Worm (Caenorhabditis elegans) whole organism, late embryonic: ENCODE data around the gene sut-1.

Source experiments
- C38D4.7 ChIP-seq: fragments of 200-800 bp; sonication (Bioruptor generic); optimal IDR thresholded peaks from 2 replicates; lab custom pipeline; 2018; ENCODE audit warnings: mild to moderate bottlenecking, missing genetic modification characterization, moderate library complexity, missing compliant biosample characterization
- F13H6.1 ChIP-seq: sonication (generic microtip); optimal IDR thresholded peaks from 2 replicates; lab custom pipeline; 2016; ENCODE audit warnings: missing genetic modification characterization, missing compliant biosample characterization
- K02D7.2 ChIP-seq: sonication (generic microtip); optimal IDR thresholded peaks from 2 replicates; lab custom pipeline; 2017; ENCODE audit warnings: mild to moderate bottlenecking, missing genetic modification characterization, missing compliant biosample characterization
- K09A11.1 ChIP-seq: sonication (generic microtip); optimal IDR thresholded peaks from 2 replicates; lab custom pipeline; 2017; ENCODE audit warnings: antibody characterized with exemption, mild to moderate bottlenecking, missing genetic modification characterization, missing compliant biosample characterization; ENCODE audit not compliant: insufficient read depth
- T23F11.4 ChIP-seq: fragments of 200-800 bp; sonication (Bioruptor generic); optimal IDR thresholded peaks from 2 replicates; lab custom pipeline; 2018; ENCODE audit warnings: mild to moderate bottlenecking, missing genetic modification characterization, missing compliant biosample characterization
- Y22D7AL.16 ChIP-seq: sonication (generic microtip); optimal IDR thresholded peaks from 2 replicates; lab custom pipeline; 2016; ENCODE audit warnings: missing genetic modification characterization, missing compliant biosample characterization
- ahr-1 ChIP-seq: sonication (generic microtip); optimal IDR thresholded peaks from 2 replicates; lab custom pipeline; 2016; ENCODE audit warnings: missing genetic modification characterization, missing compliant biosample characterization
- ama-1 ChIP-seq: fragments of 150-350 bp; optimal IDR thresholded peaks from 2 replicates; lab custom pipeline; 2014
- ceh-14 ChIP-seq: sonication (generic microtip); optimal IDR thresholded peaks from 2 replicates; lab custom pipeline; 2016; ENCODE audit warnings: missing genotype, missing genetic modification characterization, missing compliant biosample characterization
- ceh-18 ChIP-seq: sonication (generic microtip); optimal IDR thresholded peaks from 2 replicates; lab custom pipeline; 2016; ENCODE audit warnings: missing genetic modification characterization, missing compliant biosample characterization
- ceh-24 ChIP-seq: sonication (generic microtip); optimal IDR thresholded peaks from 2 replicates; lab custom pipeline; 2016; ENCODE audit warnings: mild to moderate bottlenecking, missing genetic modification characterization, missing compliant biosample characterization
- ceh-30 ChIP-seq: fragments of 150-350 bp; optimal IDR thresholded peaks from 2 replicates; lab custom pipeline; 2014; ENCODE audit warnings: missing biosample characterization, missing genetic modification characterization
- ceh-48 ChIP-seq: sonication (generic microtip); optimal IDR thresholded peaks from 2 replicates; lab custom pipeline; 2016; ENCODE audit warnings: missing genetic modification characterization, inconsistent platforms, missing compliant biosample characterization
- ceh-6 ChIP-seq: fragments of 200-800 bp; sonication (Bioruptor generic); optimal IDR thresholded peaks from 2 replicates; lab custom pipeline; 2018; ENCODE audit warnings: mild to moderate bottlenecking, missing genetic modification characterization, missing compliant biosample characterization
- che-1 ChIP-seq: sonication (generic microtip); optimal IDR thresholded peaks from 2 replicates; lab custom pipeline; 2016; ENCODE audit warnings: mild to moderate bottlenecking, missing genetic modification characterization, missing compliant biosample characterization
- dve-1 ChIP-seq: sonication (generic microtip); optimal IDR thresholded peaks from 2 replicates; lab custom pipeline; 2017; ENCODE audit warnings: antibody characterized with exemption, mild to moderate bottlenecking, missing genetic modification characterization, missing compliant biosample characterization
- elt-2 ChIP-seq: sonication (generic microtip); optimal IDR thresholded peaks from 2 replicates; lab custom pipeline; 2016; ENCODE audit warnings: missing genetic modification reagents, missing genetic modification characterization, missing compliant biosample characterization
- elt-4 ChIP-seq: sonication (generic microtip); optimal IDR thresholded peaks from 2 replicates; lab custom pipeline; 2016; ENCODE audit warnings: missing genetic modification characterization, missing compliant biosample characterization
- fkh-10 ChIP-seq: fragments of 150-350 bp; optimal IDR thresholded peaks from 2 replicates; lab custom pipeline; 2014; ENCODE audit warnings: missing biosample characterization, missing genetic modification reagents, missing genetic modification characterization
- hlh-15 ChIP-seq: sonication (generic microtip); optimal IDR thresholded peaks from 2 replicates; lab custom pipeline; 2016; ENCODE audit warnings: missing genetic modification characterization, missing compliant biosample characterization
- hlh-30 ChIP-seq: sonication (generic microtip); optimal IDR thresholded peaks from 2 replicates; lab custom pipeline; 2017; ENCODE audit warnings: antibody characterized with exemption, missing genetic modification characterization, missing compliant biosample characterization; ENCODE audit not compliant: insufficient read depth
- hlh-6 ChIP-seq: sonication (generic microtip); optimal IDR thresholded peaks from 2 replicates; lab custom pipeline; 2016; ENCODE audit warnings: missing genotype, missing genetic modification characterization, missing compliant biosample characterization
- hlh-8 ChIP-seq: sonication (generic microtip); optimal IDR thresholded peaks from 2 replicates; lab custom pipeline; 2016; ENCODE audit warnings: missing genotype, missing genetic modification characterization, missing compliant biosample characterization
- lim-6 ChIP-seq: sonication (generic microtip); optimal IDR thresholded peaks from 2 replicates; lab custom pipeline; 2016; ENCODE audit warnings: missing genetic modification characterization, missing compliant biosample characterization
- lin-11 ChIP-seq: fragments of 200-800 bp; sonication (Bioruptor generic); optimal IDR thresholded peaks from 2 replicates; lab custom pipeline; 2018; ENCODE audit warnings: mild to moderate bottlenecking, missing genetic modification characterization, missing compliant biosample characterization
- mec-3 ChIP-seq: sonication (generic microtip); optimal IDR thresholded peaks from 2 replicates; lab custom pipeline; 2016; ENCODE audit warnings: borderline replicate concordance, missing genetic modification characterization, missing compliant biosample characterization
- nhr-232 ChIP-seq: sonication (generic microtip); optimal IDR thresholded peaks from 2 replicates; lab custom pipeline; 2016; ENCODE audit warnings: missing genetic modification characterization, missing compliant biosample characterization
- pax-1 ChIP-seq: fragments of 150-350 bp; optimal IDR thresholded peaks from 2 replicates; lab custom pipeline; 2014; ENCODE audit warnings: missing biosample characterization, missing genetic modification characterization
- pha-2 ChIP-seq: sonication (generic microtip); optimal IDR thresholded peaks from 2 replicates; lab custom pipeline; 2017; ENCODE audit warnings: mild to moderate bottlenecking, missing genetic modification characterization, missing compliant biosample characterization
- ref-2 ChIP-seq: sonication (generic microtip); optimal IDR thresholded peaks from 2 replicates; lab custom pipeline; 2016; ENCODE audit warnings: missing genetic modification characterization, missing compliant biosample characterization
- sdc-2 ChIP-seq: sonication (generic microtip); optimal IDR thresholded peaks from 2 replicates; lab custom pipeline; 2016; ENCODE audit warnings: missing genotype, missing genetic modification characterization, missing compliant biosample characterization
- sox-2 ChIP-seq: fragments of 200-800 bp; sonication (Bioruptor generic); IDR thresholded peaks from 2 replicates; pipeline ENCODE4 v1.3.6; 2022; ENCODE audit warnings: missing genetic modification reagents, missing genetic modification characterization, missing compliant biosample characterization
- sox-4 ChIP-seq: sonication (generic microtip); optimal IDR thresholded peaks from 2 replicates; lab custom pipeline; 2017; ENCODE audit warnings: mild to moderate bottlenecking, missing genetic modification characterization, inconsistent platforms, missing compliant biosample characterization
- syd-9 ChIP-seq: sonication (generic microtip); optimal IDR thresholded peaks from 2 replicates; lab custom pipeline; 2016; ENCODE audit warnings: mild to moderate bottlenecking, missing genetic modification characterization, moderate library complexity, missing compliant biosample characterization
- tbx-7 ChIP-seq: sonication (generic microtip); optimal IDR thresholded peaks from 2 replicates; lab custom pipeline; 2016; ENCODE audit warnings: missing genotype, missing genetic modification characterization, missing compliant biosample characterization
- ttx-3 ChIP-seq: sonication (generic microtip); optimal IDR thresholded peaks from 2 replicates; lab custom pipeline; 2016; ENCODE audit warnings: missing genetic modification reagents, missing genetic modification characterization, missing compliant biosample characterization
- unc-3 ChIP-seq, 2 experiments: fragments of 200-800 bp in 1 of 2; sonication (Bioruptor generic) in 1 of 2; sonication (generic microtip) in 1 of 2; conservative IDR thresholded peaks in 1 of 2; optimal IDR thresholded peaks in 1 of 2; 2 replicates each; pipeline versions ENCODE4 v1.3.6 to Lab custom; 2016 to 2022; ENCODE audit warnings: missing compliant biosample characterization in 2 of 2, missing genetic modification characterization in 2 of 2, missing genetic modification reagents in 1 of 2
- unc-86 ChIP-seq: sonication (generic microtip); optimal IDR thresholded peaks from 2 replicates; lab custom pipeline; 2016; ENCODE audit warnings: missing genetic modification characterization, missing compliant biosample characterization
- zip-5 ChIP-seq: sonication (generic microtip); optimal IDR thresholded peaks from 2 replicates; lab custom pipeline; 2016; ENCODE audit warnings: missing genetic modification characterization, missing compliant biosample characterization
- ztf-16 ChIP-seq: sonication (generic microtip); optimal IDR thresholded peaks from 2 replicates; lab custom pipeline; 2017; ENCODE audit warnings: missing genetic modification characterization, missing compliant biosample characterization

The sut-1 gene

DNA sequence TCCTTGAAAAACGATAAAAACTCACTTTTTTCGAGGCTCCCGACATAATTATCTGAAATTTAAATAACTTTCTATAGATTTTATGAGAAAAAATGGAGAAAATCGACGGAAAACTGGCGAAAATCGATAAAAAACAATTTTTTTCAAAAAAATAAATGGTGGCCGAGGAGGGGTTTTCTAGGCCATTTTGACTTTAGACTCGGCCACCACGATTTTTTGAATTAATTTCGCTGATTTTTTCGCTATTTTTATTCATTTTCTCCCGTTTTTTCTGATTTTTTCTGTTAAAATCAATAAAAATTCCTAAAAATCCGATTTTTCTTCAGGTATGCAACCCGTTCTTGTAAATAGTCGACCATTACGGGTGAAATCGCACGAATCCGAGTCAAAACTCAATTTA is at the start of gene sut-1, which contains the start of gene eri-3:
TSS of gene sut-1 (minus strand) at position 58 of the 400 bp plus-strand sequence.
TSS of gene eri-3 (plus strand) at position 327 of the 400 bp plus-strand sequence.
- TF ChIP-seq ceh-48: no peak
- TF ChIP-seq pha-2 (tag; lab: Kevin White, UChicago): no peak
- no peak for TF ChIP-seq lim-6
- no peak for TF ChIP-seq lin-11 (tag; lab: Kevin White, UChicago)
- no peak for TF ChIP-seq syd-9
- no peak for TF ChIP-seq F13H6.1 (tag; lab: Kevin White, UChicago)
- TF ChIP-seq K02D7.2 (tag; lab: Kevin White, UChicago): no peak
- no peak for TF ChIP-seq C38D4.7 (GFP tag; lab: Kevin White, UChicago)
- no peak for TF ChIP-seq sox-4 (tag; lab: Kevin White, UChicago)
- TF ChIP-seq sdc-2: no peak
- TF ChIP-seq dve-1 (tag; lab: Kevin White, UChicago): no peak
- no peak for TF ChIP-seq mec-3
- no peak for TF ChIP-seq hlh-6
- no peak for TF ChIP-seq pax-1 (tag; lab: Kevin White, UChicago)
- no peak for TF ChIP-seq unc-86 (tag; lab: Kevin White, UChicago)

DNA sequence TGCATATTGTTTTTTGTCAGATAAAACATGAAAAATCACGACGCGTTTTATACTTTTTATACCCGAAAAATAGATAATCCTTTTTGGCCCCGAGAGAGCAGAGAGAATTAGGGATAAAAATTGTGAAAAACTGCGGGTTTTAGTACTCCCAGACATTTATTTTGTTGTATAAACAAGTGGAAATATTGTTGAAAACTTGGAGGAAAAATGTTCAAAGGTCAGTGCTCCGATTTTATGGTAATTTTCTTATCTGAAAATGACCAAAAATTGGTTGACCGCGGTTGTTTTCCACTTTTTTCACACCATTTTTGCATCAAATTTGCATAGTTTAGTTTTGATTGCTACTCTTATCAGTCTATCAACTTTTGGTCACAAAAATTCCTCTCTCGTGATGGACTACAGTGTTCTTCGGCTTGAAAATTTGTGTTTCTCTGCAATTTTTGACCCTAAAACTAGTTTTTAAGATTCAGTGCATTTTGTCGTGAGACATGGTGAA is 49.1 kb upstream of the sut-1 start, which contains the start of gene dlhd-1:
TSS of gene dlhd-1 (minus strand) at position 51 of the 496 bp plus-strand sequence.
- TF ChIP-seq T23F11.4 (no peak), zip-5 (tag; lab: Kevin White, UChicago) (no peak), ceh-6 (GFP tag; lab: Kevin White, UChicago) (no peak), ahr-1 (no peak), lim-6 (no peak), hlh-30 (tag; lab: Kevin White, UChicago) (no peak), tbx-7 (tag; lab: Kevin White, UChicago) (no peak), ref-2 (tag; lab: Kevin White, UChicago) (no peak), fkh-10 (GFP tag; lab: Kevin White, UChicago) (no peak), ztf-16 (tag; lab: Kevin White, UChicago) (no peak), ceh-14 (no peak), lin-11 (tag; lab: Kevin White, UChicago) (no peak)

DNA sequence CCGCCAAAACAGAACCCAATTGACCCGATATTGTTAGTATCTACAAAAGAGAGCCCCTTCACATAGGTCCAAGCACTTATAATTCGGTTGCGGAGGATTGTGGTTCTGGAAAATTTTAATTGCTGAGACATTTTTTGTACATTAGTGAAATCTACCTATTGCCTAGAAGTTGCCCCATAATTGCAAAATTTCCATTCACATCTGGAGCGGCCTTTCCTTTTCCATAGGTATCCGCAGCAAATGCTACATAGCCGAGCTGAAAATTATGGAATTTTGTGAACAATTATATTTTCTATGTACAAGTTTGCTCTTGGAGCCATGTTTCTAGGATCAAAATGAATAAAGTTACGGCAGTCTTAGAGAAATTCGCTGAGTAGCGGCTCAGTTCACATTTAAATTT is 47.8 kb upstream of the sut-1 start:
- TF ChIP-seq ceh-30 (tag; lab: Kevin White, UChicago) (no peak), sdc-2 (no peak), ceh-6 (GFP tag; lab: Kevin White, UChicago) (no peak), elt-4 (tag; lab: Kevin White, UChicago) (no peak), ama-1 (lab: Kevin White, UChicago) (no peak), hlh-30 (tag; lab: Kevin White, UChicago) (no peak), ref-2 (tag; lab: Kevin White, UChicago) (no peak), hlh-15 (tag; lab: Kevin White, UChicago) (no peak), ttx-3 (tag; lab: Kevin White, UChicago) (no peak), ceh-48 (no peak), Y22D7AL.16 (no peak), K09A11.1 (tag; lab: Kevin White, UChicago) (no peak), K02D7.2 (tag; lab: Kevin White, UChicago) (no peak), elt-2 (tag; lab: Kevin White, UChicago) (no peak), sox-2 (no peak), hlh-8 (tag; lab: Kevin White, UChicago) (no peak), nhr-232 (no peak)

DNA sequence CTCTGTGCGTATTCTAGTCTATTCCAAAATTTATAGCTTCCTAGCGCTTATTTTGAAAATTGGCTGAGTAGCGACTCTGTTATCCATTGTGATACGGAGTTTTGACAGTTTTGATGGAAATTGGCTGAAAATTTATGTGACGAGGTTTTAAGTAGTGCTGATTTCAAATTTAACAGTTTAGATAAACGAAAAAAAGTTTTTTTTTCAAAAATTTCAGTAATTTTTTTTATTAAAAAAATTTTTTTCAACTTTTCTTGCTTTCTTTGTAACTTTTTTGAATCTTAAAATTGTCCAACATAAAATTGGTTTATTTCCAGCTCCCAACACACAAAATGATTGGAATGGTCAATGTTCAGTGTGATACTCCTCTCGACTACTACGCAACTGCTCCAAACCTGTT is 40.2 kb upstream of the sut-1 start, which contains the start of gene T23F4.2:
TSS of gene T23F4.2 (plus strand) at position 301 of the 400 bp plus-strand sequence.
- TF ChIP-seq ceh-18: no peak
- TF ChIP-seq unc-3 (GFP tag; conservative IDR thresholded peaks at IDR 0.05; lab: Robert Waterston, UW): no peak
- TF ChIP-seq unc-3 (tag; optimal IDR thresholded peaks at IDR 0.05; lab: Kevin White, UChicago): no peak
- TF ChIP-seq ceh-24 (tag; lab: Kevin White, UChicago): no peak
- TF ChIP-seq K02D7.2 (tag; lab: Kevin White, UChicago): no peak
- TF ChIP-seq che-1 (tag; lab: Kevin White, UChicago): no peak
- no peak for TF ChIP-seq nhr-232
